Fruit fly (Drosophila melanogaster): ENCODE measurements around the gene CG33061.

DNA sequence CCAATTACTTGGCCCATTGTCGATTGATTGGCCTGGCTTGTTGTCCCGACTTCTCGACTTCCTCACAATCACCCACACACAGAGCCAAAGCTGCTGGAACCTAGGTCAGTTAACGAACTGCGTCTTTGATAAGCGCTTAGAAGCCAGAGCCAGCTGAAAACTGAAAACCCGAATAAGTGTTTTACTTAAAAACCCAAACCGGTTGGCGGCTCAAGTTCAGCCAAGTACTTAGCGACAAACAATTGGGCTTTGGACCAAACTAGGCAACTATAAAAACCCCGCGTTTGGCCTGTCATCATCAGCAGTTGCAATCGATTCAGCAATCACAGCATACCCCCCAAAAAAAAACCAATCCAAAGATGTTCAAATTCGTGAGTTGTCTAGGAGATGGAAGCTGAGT is 6.2 kb upstream of the CG33061 start, which contains the start of gene CG13059:
- TF ChIP-seq CG32006 (GFP tag; optimal IDR thresholded peaks at IDR 0.05): no peak
- no peak for TF ChIP-seq dac (GFP tag; optimal IDR thresholded peaks at IDR 0.05)
- TF ChIP-seq CG6276 (GFP tag; optimal IDR thresholded peaks at IDR 0.05): no peak
- no peak for TF ChIP-seq Eip75B (GFP tag; optimal IDR thresholded peaks at IDR 0.05)
- TF ChIP-seq Hr38 (GFP tag; optimal IDR thresholded peaks at IDR 0.05): no peak
- no peak for TF ChIP-seq Met (GFP tag; optimal IDR thresholded peaks at IDR 0.05)
- TF ChIP-seq CG3032 (tag; optimal IDR thresholded peaks at IDR 0.05): no peak
- TF ChIP-seq CG11902 (GFP tag; optimal IDR thresholded peaks at IDR 0.05): no peak
- no peak for TF ChIP-seq CG6808 (GFP tag; optimal IDR thresholded peaks at IDR 0.05)
- no peak for TF ChIP-seq net (GFP tag; optimal IDR thresholded peaks at IDR 0.05)
- TF ChIP-seq spab (GFP tag; optimal IDR thresholded peaks at IDR 0.05): no peak
- no peak for TF ChIP-seq cyc (GFP tag; optimal IDR thresholded peaks at IDR 0.05)
- TF ChIP-seq OdsH (GFP tag; optimal IDR thresholded peaks at IDR 0.05): no peak
